Worm (Caenorhabditis elegans) whole organism, late embryonic: ENCODE data around the gene F14H8.4.

Source experiments
- ama-1 ChIP-seq: fragments of 150-350 bp; optimal IDR thresholded peaks from 2 replicates; lab custom pipeline; 2014
- ceh-45 ChIP-seq: fragments of 200-800 bp; sonication (Bioruptor generic); IDR thresholded peaks from 2 replicates; pipeline ENCODE4 v1.3.6; 2022; ENCODE audit warnings: missing genetic modification reagents, missing genetic modification characterization, missing compliant biosample characterization
- ceh-9 ChIP-seq: sonication (generic microtip); optimal IDR thresholded peaks from 2 replicates; lab custom pipeline; 2016; ENCODE audit warnings: mild to moderate bottlenecking, missing genetic modification characterization, inconsistent platforms, missing compliant biosample characterization
- hlh-30 ChIP-seq: sonication (generic microtip); optimal IDR thresholded peaks from 2 replicates; lab custom pipeline; 2017; ENCODE audit warnings: antibody characterized with exemption, missing genetic modification characterization, missing compliant biosample characterization; ENCODE audit not compliant: insufficient read depth
- lin-11 ChIP-seq: fragments of 200-800 bp; sonication (Bioruptor generic); optimal IDR thresholded peaks from 2 replicates; lab custom pipeline; 2018; ENCODE audit warnings: mild to moderate bottlenecking, missing genetic modification characterization, missing compliant biosample characterization
- nfya-1 ChIP-seq: sonication (generic microtip); optimal IDR thresholded peaks from 2 replicates; lab custom pipeline; 2017; ENCODE audit warnings: missing genetic modification characterization, mild to moderate bottlenecking, missing compliant biosample characterization, antibody characterized with exemption, moderate library complexity
- nhr-11 ChIP-seq: fragments of 150-350 bp; optimal IDR thresholded peaks from 2 replicates; lab custom pipeline; 2014; ENCODE audit warnings: missing biosample characterization, missing genetic modification characterization
- pha-4 ChIP-seq: fragments of 150-350 bp; optimal IDR thresholded peaks from 2 replicates; lab custom pipeline; 2018; ENCODE audit warnings: missing biosample characterization, missing genetic modification reagents, missing genetic modification characterization
- sox-4 ChIP-seq: sonication (generic microtip); optimal IDR thresholded peaks from 2 replicates; lab custom pipeline; 2017; ENCODE audit warnings: mild to moderate bottlenecking, missing genetic modification characterization, inconsistent platforms, missing compliant biosample characterization
- tbx-2 ChIP-seq: sonication (generic microtip); optimal IDR thresholded peaks from 2 replicates; lab custom pipeline; 2016; ENCODE audit warnings: missing genetic modification characterization, missing compliant biosample characterization
- zip-5 ChIP-seq: sonication (generic microtip); optimal IDR thresholded peaks from 2 replicates; lab custom pipeline; 2016; ENCODE audit warnings: missing genetic modification characterization, missing compliant biosample characterization
- ztf-16 ChIP-seq: sonication (generic microtip); optimal IDR thresholded peaks from 2 replicates; lab custom pipeline; 2017; ENCODE audit warnings: missing genetic modification characterization, missing compliant biosample characterization

ce11 chrV:15067165-15067564 is 43.5 kb downstream of the F14H8.4 start, which contains the start of gene C25D7.10:
- TF ChIP-seq ceh-45 (GFP tag; lab: Robert Waterston, UW), result no peak
- TF ChIP-seq lin-11 (tag; lab: Kevin White, UChicago), result no peak
- no peak for TF ChIP-seq ztf-16 (tag; lab: Kevin White, UChicago)
- TF ChIP-seq hlh-30 (tag; lab: Kevin White, UChicago), result no peak
- no peak for TF ChIP-seq nhr-11 (tag; lab: Kevin White, UChicago)
- no peak for TF ChIP-seq pha-4 (tag; lab: Kevin White, UChicago)
- no peak for TF ChIP-seq zip-5 (tag; lab: Kevin White, UChicago)
- no peak for TF ChIP-seq ceh-9 (tag; lab: Kevin White, UChicago)
- TF ChIP-seq nfya-1 (tag; lab: Kevin White, UChicago), result no peak
- no peak for TF ChIP-seq sox-4
- TF ChIP-seq ama-1 (lab: Kevin White, UChicago), result no peak
- no peak for TF ChIP-seq tbx-2 (tag; lab: Kevin White, UChicago)
